Worm (Caenorhabditis elegans) whole organism, L2 larva: Measurements from ENCODE around the gene sdz-32.
"Not testable (repeated sequence)": the region's sequence is repeated elsewhere in the genome, so short reads cannot be mapped to it uniquely, and the experiment has no call there.

Experiments
- C34F6.9 ChIP-seq: fragments of 150-350 bp; optimal IDR thresholded peaks from 2 replicates; lab custom pipeline; 2014; ENCODE audit warnings: missing biosample characterization, missing genetic modification characterization
- F13H6.1 ChIP-seq: sonication (generic microtip); optimal IDR thresholded peaks from 2 replicates; lab custom pipeline; 2016; ENCODE audit warnings: missing genetic modification characterization, missing compliant biosample characterization
- Y55F3AM.14 ChIP-seq: fragments of 200-800 bp; sonication (Bioruptor generic); optimal IDR thresholded peaks from 2 replicates; lab custom pipeline; 2018; ENCODE audit warnings: mild to moderate bottlenecking, missing genetic modification characterization, missing compliant biosample characterization
- ZK546.5 ChIP-seq: sonication (generic microtip); optimal IDR thresholded peaks from 2 replicates; lab custom pipeline; 2017; ENCODE audit warnings: missing biosample characterization, missing genetic modification characterization
- alr-1 ChIP-seq: fragments of 150-350 bp; optimal IDR thresholded peaks from 2 replicates; lab custom pipeline; 2014; ENCODE audit warnings: missing biosample characterization, missing genetic modification characterization
- aly-2 ChIP-seq: fragments of 150-350 bp; optimal IDR thresholded peaks from 2 replicates; lab custom pipeline; 2014; ENCODE audit warnings: missing biosample characterization, missing genetic modification characterization
- ama-1 ChIP-seq: fragments of 150-350 bp; optimal IDR thresholded peaks from 2 replicates; lab custom pipeline; 2018; ENCODE audit warnings: inconsistent platforms
- blmp-1 ChIP-seq: sonication (generic microtip); optimal IDR thresholded peaks from 2 replicates; lab custom pipeline; 2017; ENCODE audit warnings: missing genetic modification characterization, mild to moderate bottlenecking, missing compliant biosample characterization, antibody characterized with exemption, moderate library complexity; ENCODE audit not compliant: insufficient read depth
- ceh-16 ChIP-seq: fragments of 150-350 bp; optimal IDR thresholded peaks from 2 replicates; lab custom pipeline; 2014; ENCODE audit warnings: missing biosample characterization, missing genetic modification characterization
- ceh-82 ChIP-seq: fragments of 150-350 bp; optimal IDR thresholded peaks from 2 replicates; lab custom pipeline; 2014; ENCODE audit warnings: missing biosample characterization, missing genetic modification characterization
- crh-2 ChIP-seq: sonication (generic microtip); optimal IDR thresholded peaks from 2 replicates; lab custom pipeline; 2017; ENCODE audit warnings: missing biosample characterization, missing genetic modification characterization
- elt-1 ChIP-seq: fragments of 150-350 bp; optimal IDR thresholded peaks from 2 replicates; lab custom pipeline; 2014; ENCODE audit warnings: missing biosample characterization, missing genetic modification characterization
- elt-3 ChIP-seq: sonication (generic microtip); optimal IDR thresholded peaks from 2 replicates; lab custom pipeline; 2017; ENCODE audit warnings: missing biosample characterization, missing genetic modification characterization
- fos-1 ChIP-seq: fragments of 150-350 bp; optimal IDR thresholded peaks from 2 replicates; lab custom pipeline; 2014; ENCODE audit warnings: missing biosample characterization, missing genetic modification characterization
- gmeb-1 ChIP-seq: fragments of 150-350 bp; optimal IDR thresholded peaks from 2 replicates; lab custom pipeline; 2014; ENCODE audit warnings: missing biosample characterization, missing genetic modification characterization
- lin-11 ChIP-seq: fragments of 150-350 bp; sonication (generic microtip); optimal IDR thresholded peaks from 2 replicates; lab custom pipeline; 2014; ENCODE audit warnings: missing biosample characterization, missing genetic modification characterization, inconsistent platforms, mixed read lengths
- lin-13 ChIP-seq: fragments of 150-350 bp; optimal IDR thresholded peaks from 2 replicates; lab custom pipeline; 2014; ENCODE audit warnings: missing biosample characterization, missing genetic modification reagents, missing genetic modification characterization
- lsy-2 ChIP-seq, 2 experiments: fragments of 150-350 bp in 1 of 2; sonication (generic microtip) in 1 of 2; optimal IDR thresholded peaks; 2 replicates each; lab custom pipeline; 2014 to 2017; ENCODE audit warnings: missing biosample characterization in 2 of 2, missing genetic modification characterization in 2 of 2
- mab-5 ChIP-seq: fragments of 150-350 bp; optimal IDR thresholded peaks from 2 replicates; lab custom pipeline; 2014; ENCODE audit warnings: missing biosample characterization, missing genetic modification characterization
- mbf-1 ChIP-seq: sonication (generic microtip); optimal IDR thresholded peaks from 2 replicates; lab custom pipeline; 2017; ENCODE audit warnings: missing biosample characterization, missing genetic modification characterization
- mdl-1 ChIP-seq, 2 experiments: fragments of 150-350 bp in 1 of 2; sonication (generic microtip) in 1 of 2; optimal IDR thresholded peaks; 2 replicates each; lab custom pipeline; 2017; ENCODE audit warnings: missing biosample characterization in 2 of 2, missing genetic modification characterization in 2 of 2
- nhr-10 ChIP-seq: sonication (generic microtip); optimal IDR thresholded peaks from 2 replicates; lab custom pipeline; 2017; ENCODE audit warnings: missing biosample characterization, missing genetic modification characterization
- nhr-11 ChIP-seq: fragments of 150-350 bp; optimal IDR thresholded peaks from 2 replicates; lab custom pipeline; 2014; ENCODE audit warnings: missing biosample characterization, missing genetic modification characterization
- nhr-129 ChIP-seq: fragments of 150-350 bp; optimal IDR thresholded peaks from 2 replicates; lab custom pipeline; 2014; ENCODE audit warnings: missing biosample characterization, missing genetic modification characterization
- nhr-237 ChIP-seq: fragments of 150-350 bp; optimal IDR thresholded peaks from 2 replicates; lab custom pipeline; 2014; ENCODE audit warnings: missing biosample characterization, missing genetic modification characterization
- nhr-25 ChIP-seq: fragments of 150-350 bp; sonication (generic microtip); optimal IDR thresholded peaks from 3 replicates; lab custom pipeline; 2014; ENCODE audit warnings: missing biosample characterization, missing genetic modification characterization
- nhr-6 ChIP-seq: fragments of 150-350 bp; optimal IDR thresholded peaks from 2 replicates; lab custom pipeline; 2014; ENCODE audit warnings: missing biosample characterization, missing genetic modification characterization
- nhr-77 ChIP-seq: fragments of 150-350 bp; optimal IDR thresholded peaks from 2 replicates; lab custom pipeline; 2014; ENCODE audit warnings: missing biosample characterization, missing genetic modification characterization
- peb-1 ChIP-seq: fragments of 150-350 bp; optimal IDR thresholded peaks from 2 replicates; lab custom pipeline; 2014; ENCODE audit warnings: missing biosample characterization, missing genetic modification characterization
- sem-4 ChIP-seq: fragments of 150-350 bp; optimal IDR thresholded peaks from 2 replicates; lab custom pipeline; 2014; ENCODE audit warnings: missing biosample characterization, missing genetic modification reagents, missing genetic modification characterization
- skn-1 ChIP-seq: sonication (generic microtip); optimal IDR thresholded peaks from 2 replicates; lab custom pipeline; 2017; ENCODE audit warnings: missing biosample characterization, missing genetic modification characterization
- sma-3 ChIP-seq: sonication (generic microtip); optimal IDR thresholded peaks from 2 replicates; lab custom pipeline; 2016; ENCODE audit warnings: missing genetic modification reagents, missing genetic modification characterization, missing compliant biosample characterization
- sma-9 ChIP-seq, 2 experiments: fragments of 150-350 bp in 1 of 2; sonication (generic microtip) in 1 of 2; optimal IDR thresholded peaks; 2 replicates each; lab custom pipeline; 2014 to 2016; ENCODE audit warnings: missing genetic modification characterization in 2 of 2, mild to moderate bottlenecking in 1 of 2, missing biosample characterization in 1 of 2, missing compliant biosample characterization in 1 of 2, missing genetic modification reagents in 1 of 2, moderate library complexity in 1 of 2
- snpc-4 ChIP-seq: fragments of 150-350 bp; optimal IDR thresholded peaks from 2 replicates; lab custom pipeline; 2014; ENCODE audit warnings: missing biosample characterization, missing genetic modification characterization
- unc-39 ChIP-seq: fragments of 150-350 bp; optimal IDR thresholded peaks from 2 replicates; lab custom pipeline; 2014; ENCODE audit warnings: missing biosample characterization, missing genetic modification characterization
- unc-55 ChIP-seq: fragments of 150-350 bp; sonication (generic microtip); optimal IDR thresholded peaks from 3 replicates; lab custom pipeline; 2014; ENCODE audit warnings: missing biosample characterization, missing genetic modification reagents, missing genetic modification characterization
- zag-1 ChIP-seq: fragments of 150-350 bp; optimal IDR thresholded peaks from 2 replicates; lab custom pipeline; 2014; ENCODE audit warnings: missing biosample characterization, missing genetic modification characterization
- ztf-1 ChIP-seq: fragments of 200-800 bp; sonication (Bioruptor generic); conservative IDR thresholded peaks from 2 replicates; pipeline ENCODE4 v1.3.6; 2022; ENCODE audit warnings: missing genetic modification characterization, missing compliant biosample characterization
- ztf-11 ChIP-seq: sonication (generic microtip); optimal IDR thresholded peaks from 2 replicates; lab custom pipeline; 2017; ENCODE audit warnings: missing biosample characterization, missing genetic modification characterization

sdz-32 gene

DNA sequence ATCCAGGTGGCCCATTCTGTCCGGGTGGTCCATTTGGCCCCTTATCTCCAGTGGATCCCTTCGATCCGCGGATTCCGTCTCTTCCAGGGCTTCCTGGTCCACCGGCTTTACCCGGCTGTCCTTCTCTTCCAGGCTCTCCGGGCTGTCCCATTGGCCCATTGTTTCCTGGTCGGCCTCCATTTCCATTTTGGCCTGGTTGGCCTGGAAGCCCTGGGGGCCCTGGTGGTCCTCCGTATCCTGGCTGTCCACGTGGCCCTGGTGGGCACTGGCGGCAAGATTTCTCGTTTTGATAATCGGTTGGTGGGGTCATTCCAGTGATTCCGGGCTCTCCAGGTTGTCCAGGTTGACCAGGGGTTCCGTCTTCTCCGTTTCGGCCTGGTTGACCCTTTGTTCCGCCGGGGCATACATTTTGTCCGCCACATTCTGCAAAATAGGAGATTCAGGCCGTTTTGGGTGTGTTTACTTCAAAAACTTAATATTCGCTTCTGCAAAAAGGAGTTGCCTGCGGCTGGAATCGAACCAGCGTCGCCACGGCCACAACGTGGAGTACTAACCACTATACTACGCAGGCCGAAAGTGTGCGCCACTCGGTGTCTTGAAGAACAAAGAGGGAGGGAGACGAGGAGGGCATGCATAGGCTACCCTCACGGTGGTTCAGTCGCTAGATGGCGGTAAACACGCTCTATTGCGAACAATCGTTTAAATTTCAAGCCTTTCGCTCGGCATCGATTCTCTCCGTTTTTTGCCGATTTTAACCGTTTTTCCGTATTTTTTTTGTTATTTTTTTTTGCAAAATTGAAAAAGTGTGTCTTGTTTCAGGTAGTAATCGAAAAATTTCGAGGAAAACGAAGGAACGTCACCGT, 47.4 kb downstream of the sdz-32 start, which contains the start of gene W09G10.9:
W09G10.9 (plus strand) TSS at position 813 of the 863 bp plus-strand sequence.
- TF ChIP-seq unc-55 (GFP tag; lab: Kevin White, UChicago) (peak; percentile 60), mbf-1 (tag; lab: Kevin White, UChicago) (no peak), nhr-77 (tag; lab: Kevin White, UChicago) (no peak), lin-11 (tag; lab: Kevin White, UChicago) (peak; percentile 12), ceh-82 (tag; lab: Kevin White, UChicago) (no peak), ama-1 (no peak), nhr-237 (tag; lab: Kevin White, UChicago) (no peak), sma-3 (GFP tag; lab: Kevin White, UChicago) (peak; percentile 49), snpc-4 (tag; lab: Kevin White, UChicago) (no peak), skn-1 (tag; lab: Kevin White, UChicago) (no peak), ztf-11 (tag; lab: Kevin White, UChicago) (no peak), lin-13 (GFP tag; lab: Kevin White, UChicago) (peak; percentile 65), elt-3 (tag; lab: Kevin White, UChicago) (no peak), F13H6.1 (tag; lab: Kevin White, UChicago) (peak; percentile 45), nhr-25 (tag; lab: Kevin White, UChicago) (peak; percentile 15), crh-2 (tag; lab: Kevin White, UChicago) (peak; percentile 60), C34F6.9 (tag; lab: Kevin White, UChicago) (peak; percentile 39), blmp-1 (no peak), zag-1 (tag; lab: Kevin White, UChicago) (peak; percentile 64), mab-5 (tag; lab: Kevin White, UChicago) (no peak), nhr-11 (tag; lab: Kevin White, UChicago) (no peak), Y55F3AM.14 (GFP tag; lab: Kevin White, UChicago) (no peak), mdl-1 (tag; optimal IDR thresholded peaks at IDR 0.05; lab: Kevin White, UChicago) (no peak), elt-1 (tag; lab: Kevin White, UChicago) (no peak), lsy-2 (tag; optimal IDR thresholded peaks at IDR 0.05; lab: Kevin White, UChicago) (peak; percentile 74 to 78), alr-1 (no peak), aly-2 (no peak), fos-1 (tag; lab: Kevin White, UChicago) (peak; percentile 53), nhr-10 (tag; lab: Kevin White, UChicago) (no peak), sma-9 (GFP tag; optimal IDR thresholded peaks at IDR 0.05; lab: Kevin White, UChicago) (peak; percentile 62), sma-9 (tag; optimal IDR thresholded peaks at IDR 0.05; lab: Kevin White, UChicago) (no peak), nhr-6 (tag; lab: Kevin White, UChicago) (no peak), unc-39 (tag; lab: Kevin White, UChicago) (no peak), ceh-16 (tag; lab: Kevin White, UChicago) (peak; percentile 24), ztf-1 (GFP tag; lab: Robert Waterston, UW) (no peak), nhr-129 (tag; lab: Kevin White, UChicago) (peak; percentile 66), peb-1 (tag; lab: Kevin White, UChicago) (no peak), sem-4 (tag; lab: Kevin White, UChicago) (no peak), gmeb-1 (tag; lab: Kevin White, UChicago) (no peak)

DNA sequence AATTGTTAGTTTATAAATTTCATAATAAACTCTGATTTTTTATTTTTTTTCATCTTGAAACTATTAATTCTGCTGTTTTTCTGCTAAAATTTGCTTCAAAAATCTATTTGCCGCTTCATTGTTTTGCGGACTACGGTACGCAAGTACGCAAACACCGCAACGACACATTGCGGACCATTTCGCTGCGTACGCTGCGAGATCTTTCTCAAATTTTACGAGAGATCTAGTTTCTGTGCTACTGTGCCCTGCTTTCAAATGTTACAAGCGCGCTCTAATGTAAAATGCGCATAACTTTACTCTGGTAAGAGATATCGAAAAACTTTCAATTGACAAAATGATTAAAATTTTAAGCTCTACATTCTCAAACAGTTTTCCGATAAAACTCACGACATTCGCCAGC, 49.7 kb downstream of the sdz-32 start:
- peak; percentile 32 for TF ChIP-seq sma-3 (GFP tag; lab: Kevin White, UChicago)
- peak; percentile 87 for TF ChIP-seq unc-55 (GFP tag; lab: Kevin White, UChicago)
- peak; percentile 89 to 97 for TF ChIP-seq lsy-2 (tag; optimal IDR thresholded peaks at IDR 0.05; lab: Kevin White, UChicago)
- peak; percentile 55 for TF ChIP-seq sma-9 (GFP tag; optimal IDR thresholded peaks at IDR 0.05; lab: Kevin White, UChicago)
- not testable (repeated sequence) for TF ChIP-seq sma-9 (tag; optimal IDR thresholded peaks at IDR 0.05; lab: Kevin White, UChicago)
- peak; percentile 68 for TF ChIP-seq C34F6.9 (tag; lab: Kevin White, UChicago)
- TF ChIP-seq nhr-25 (tag; lab: Kevin White, UChicago), result peak; percentile 61
- peak; percentile 4 for TF ChIP-seq lin-11 (tag; lab: Kevin White, UChicago)
- TF ChIP-seq nhr-129 (tag; lab: Kevin White, UChicago), result peak; percentile 73
- peak; percentile 43 for TF ChIP-seq crh-2 (tag; lab: Kevin White, UChicago)
- TF ChIP-seq gmeb-1 (tag; lab: Kevin White, UChicago), result peak; percentile 48
- peak; percentile 6 for TF ChIP-seq ZK546.5 (tag; lab: Kevin White, UChicago)
- peak; percentile 67 for TF ChIP-seq lin-13 (GFP tag; lab: Kevin White, UChicago)
- peak; percentile 20 for TF ChIP-seq zag-1 (tag; lab: Kevin White, UChicago)
- TF ChIP-seq F13H6.1 (tag; lab: Kevin White, UChicago), result peak; percentile 56
